Worm (Caenorhabditis elegans): ENCODE measurements around the gene rgl-1.

Gene rgl-1

DNA sequence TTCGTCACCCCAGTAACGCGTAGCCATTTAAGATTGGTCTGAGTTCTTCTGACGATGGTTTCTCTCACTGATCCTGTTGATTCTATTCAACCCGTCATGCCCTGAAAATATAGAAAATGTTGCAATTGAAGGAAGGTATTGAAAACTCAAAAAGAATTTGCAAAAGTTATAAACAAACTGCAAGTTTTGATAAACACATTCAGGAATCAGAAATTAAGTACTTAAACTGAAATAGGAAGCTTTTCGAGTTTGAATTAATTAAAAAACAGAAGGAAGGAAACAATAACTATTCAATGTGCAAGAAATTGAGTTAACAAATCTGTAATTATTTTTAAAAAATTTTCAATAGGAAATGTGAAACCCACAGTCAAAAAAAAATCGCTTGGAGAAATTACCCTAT, at the start of gene rgl-1:
rgl-1 (minus strand) TSS at position 101 of the 400 bp plus-strand sequence.
- TF ChIP-seq sptf-1 (tag; optimal IDR thresholded peaks at IDR 0.05) (no peak), C04F5.9 (tag; optimal IDR thresholded peaks at IDR 0.05) (no peak), ztf-11 (tag; optimal IDR thresholded peaks at IDR 0.05) (no peak), nhr-47 (tag; optimal IDR thresholded peaks at IDR 0.05) (no peak), pag-3 (tag; optimal IDR thresholded peaks at IDR 0.05; ENCODE audit: borderline replicate concordance, insufficient read depth) (no peak), sox-4 (tag; optimal IDR thresholded peaks at IDR 0.05) (no peak)

DNA sequence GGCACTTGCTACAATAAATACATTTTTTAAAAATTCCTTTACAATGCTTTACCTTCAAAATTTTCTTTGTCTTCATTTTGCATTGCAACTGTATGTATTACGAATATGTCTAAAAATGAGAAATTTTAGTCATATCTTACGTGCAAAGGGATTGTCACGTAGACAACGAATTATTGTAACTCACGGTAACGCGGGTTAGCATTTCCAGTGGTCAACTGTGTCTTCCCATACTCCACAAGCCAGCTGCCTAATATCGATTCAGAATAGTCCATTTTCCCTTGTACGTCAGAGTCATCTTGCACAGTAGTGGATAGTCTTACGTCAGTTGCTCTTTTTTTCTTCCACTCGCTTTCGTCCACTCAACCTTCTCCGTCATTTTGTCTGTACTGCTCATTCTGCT, 42.4 kb upstream of the rgl-1 start, which contains the start of gene fbxb-71:
fbxb-71 (plus strand) TSS at position 301 of the 400 bp plus-strand sequence.
- TF ChIP-seq unc-86 (tag; optimal IDR thresholded peaks at IDR 0.05) (no peak), xbp-1 (tag; optimal IDR thresholded peaks at IDR 0.05) (no peak)

DNA sequence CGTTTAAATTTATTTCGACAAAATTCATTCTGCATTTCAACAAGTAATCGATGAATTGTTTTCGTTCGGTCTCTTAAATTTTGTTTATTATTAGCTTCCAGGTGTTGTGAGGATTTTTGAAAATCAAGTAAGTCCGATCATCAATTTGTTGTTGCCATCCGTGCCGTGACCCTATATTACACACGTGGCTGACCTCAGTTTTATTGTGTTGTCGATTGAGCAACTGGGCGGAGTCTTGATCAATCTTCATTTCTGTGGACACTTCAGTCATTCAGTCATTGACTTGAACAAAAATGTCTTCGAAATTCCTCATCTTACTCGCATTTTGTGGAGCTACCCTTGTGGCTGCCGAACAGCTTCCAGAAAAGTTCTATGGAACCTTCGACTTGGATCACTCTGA, 40.3 kb upstream of the rgl-1 start, which contains the start of gene lbp-2:
lbp-2 (plus strand) TSS at position 102 of the 400 bp plus-strand sequence.
- TF ChIP-seq dsc-1 (tag; optimal IDR thresholded peaks at IDR 0.05) (no peak), rnt-1 (tag; optimal IDR thresholded peaks at IDR 0.05) (peak; percentile 57), nhr-71 (tag; optimal IDR thresholded peaks at IDR 0.05) (peak; percentile 30), lin-39 (tag; optimal IDR thresholded peaks at IDR 0.05) (peak; percentile 19), snu-23 (GFP tag; optimal IDR thresholded peaks at IDR 0.05) (peak; percentile 6), mdl-1 (tag; optimal IDR thresholded peaks at IDR 0.05) (peak in 1 of 2 experiments; percentile 21), nhr-19 (GFP tag; conservative IDR thresholded peaks at IDR 0.05) (no peak)

DNA sequence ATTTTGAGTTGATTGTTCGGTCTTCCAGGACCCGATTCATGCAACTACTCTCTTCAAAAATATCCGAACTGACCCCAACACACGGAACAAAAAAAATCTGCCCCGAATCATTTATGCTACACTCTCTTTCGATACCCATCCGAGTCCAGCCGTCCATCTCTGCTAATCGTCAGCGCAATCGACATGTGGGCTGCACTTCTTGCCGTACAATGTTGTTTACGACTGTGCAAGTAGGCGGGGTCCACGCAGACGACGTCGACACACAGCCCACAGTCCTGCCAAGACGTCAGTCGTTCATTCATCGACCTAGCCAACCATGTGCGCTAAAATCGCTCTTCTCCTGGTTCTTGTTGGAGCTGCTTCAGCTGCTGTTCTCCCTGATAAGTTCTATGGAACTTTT, 38.7 kb upstream of the rgl-1 start, which contains the start of gene lbp-1:
lbp-1 (plus strand) TSS at position 301 of the 400 bp plus-strand sequence.
- no peak for TF ChIP-seq dpl-1 (GFP tag; optimal IDR thresholded peaks at IDR 0.05)
- no peak for TF ChIP-seq nhr-84 (tag; optimal IDR thresholded peaks at IDR 0.05)

DNA sequence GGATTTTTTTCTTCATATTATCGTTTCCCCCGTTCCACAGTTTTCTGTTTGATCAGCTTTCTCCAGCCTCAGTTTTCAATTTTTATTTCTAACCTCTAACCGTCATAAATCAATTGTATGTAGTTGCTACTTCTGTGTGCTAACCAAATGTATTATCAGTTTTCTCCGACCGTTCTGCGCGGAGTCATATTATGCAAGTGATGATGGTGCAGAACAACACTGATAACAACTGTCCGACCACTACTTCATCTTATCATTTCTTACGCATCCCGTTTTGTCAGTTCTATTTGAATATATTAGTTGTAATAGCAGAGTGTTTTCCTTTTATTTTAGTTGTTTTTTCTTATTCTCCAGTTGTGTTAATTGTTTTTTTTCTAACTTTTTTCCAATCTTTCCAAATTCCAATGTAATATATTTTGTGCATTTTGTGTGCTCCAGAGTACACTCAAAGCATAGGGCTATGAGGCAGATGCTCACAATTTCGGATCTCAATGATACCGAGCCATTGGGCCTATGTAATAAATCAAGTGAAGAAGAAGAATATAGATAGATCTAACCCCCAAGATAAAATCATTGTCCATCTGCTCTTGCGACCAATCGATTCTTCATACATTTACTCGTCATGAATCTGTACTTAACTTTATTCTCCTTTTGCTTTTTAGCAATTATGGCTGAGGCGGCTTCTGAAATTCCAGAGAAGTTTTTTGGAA, 36.8 kb upstream of the rgl-1 start, which contains the start of gene lbp-3:
lbp-3 (plus strand) TSS at position 589 of the 710 bp plus-strand sequence.
- TF ChIP-seq blmp-1 (tag; optimal IDR thresholded peaks at IDR 0.05) (no peak), ceh-63 (GFP tag; optimal IDR thresholded peaks at IDR 0.05) (no peak), nhr-20 (tag; optimal IDR thresholded peaks at IDR 0.05) (peak; percentile 53), nhr-90 (tag; optimal IDR thresholded peaks at IDR 0.05; ENCODE audit: poor library complexity) (peak; percentile 7), rnt-1 (tag; optimal IDR thresholded peaks at IDR 0.05) (peak; percentile 32), sptf-1 (tag; optimal IDR thresholded peaks at IDR 0.05) (no peak), elt-2 (tag; optimal IDR thresholded peaks at IDR 0.05) (peak; percentile 98), ceh-90 (tag; optimal IDR thresholded peaks at IDR 0.05) (no peak), tbx-2 (tag; optimal IDR thresholded peaks at IDR 0.05) (no peak), nhr-71 (tag; optimal IDR thresholded peaks at IDR 0.05) (peak; percentile 34), dsc-1 (tag; optimal IDR thresholded peaks at IDR 0.05) (peak; percentile 31), jun-1 (tag; optimal IDR thresholded peaks at IDR 0.05) (peak; percentile 1), pqm-1 (tag; optimal IDR thresholded peaks at IDR 0.05) (peak; percentile 99), nhr-47 (tag; optimal IDR thresholded peaks at IDR 0.05) (no peak), lin-14 (GFP tag; optimal IDR thresholded peaks at IDR 0.05) (peak; percentile 41), efl-1 (optimal IDR thresholded peaks at IDR 0.05) (no peak), efl-1 (GFP tag; optimal IDR thresholded peaks at IDR 0.05 in 1 of 2) (no peak), zag-1 (tag; optimal IDR thresholded peaks at IDR 0.05) (no peak), dpl-1 (GFP tag; optimal IDR thresholded peaks at IDR 0.05) (no peak), tlp-1 (tag; optimal IDR thresholded peaks at IDR 0.05) (no peak)

DNA sequence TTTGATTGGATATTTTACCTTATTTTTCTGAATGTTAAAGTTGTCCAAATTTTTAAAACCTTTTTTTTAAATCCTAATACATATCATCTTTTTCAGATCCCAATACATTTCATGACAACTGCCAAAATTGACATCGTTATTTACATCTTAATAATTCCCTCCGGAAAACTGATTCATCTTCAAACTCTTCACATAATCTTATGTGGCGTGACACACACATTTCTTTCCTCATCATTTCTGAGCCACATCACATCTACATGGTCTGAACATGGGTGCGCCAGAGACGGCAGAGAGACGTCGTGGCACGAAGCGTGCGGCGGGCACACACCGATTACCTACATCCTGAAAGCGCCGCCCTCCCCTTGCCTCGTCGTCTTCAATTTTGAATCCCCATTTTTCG, 32.3 kb upstream of the rgl-1 start, which contains the start of gene tba-9:
tba-9 (plus strand) TSS at position 301 of the 400 bp plus-strand sequence.
- TF ChIP-seq jun-1 (tag; optimal IDR thresholded peaks at IDR 0.05) = no peak
- no peak for TF ChIP-seq rnt-1 (tag; optimal IDR thresholded peaks at IDR 0.05)
- no peak for TF ChIP-seq nhr-71 (tag; optimal IDR thresholded peaks at IDR 0.05)
- TF ChIP-seq fkh-8 (tag; optimal IDR thresholded peaks at IDR 0.05) = peak; percentile 28
- no peak for TF ChIP-seq nhr-12 (tag; optimal IDR thresholded peaks at IDR 0.05)
- peak; percentile 16 for TF ChIP-seq lin-14 (GFP tag; optimal IDR thresholded peaks at IDR 0.05)
- TF ChIP-seq nhr-20 (tag; optimal IDR thresholded peaks at IDR 0.05) = no peak
